Fruit fly (Drosophila melanogaster): ENCODE results near the gene Spn28F.
A peak's percentile ranks its signal among the peaks of the same experiment; 100 is the strongest.

The Spn28F gene

DNA sequence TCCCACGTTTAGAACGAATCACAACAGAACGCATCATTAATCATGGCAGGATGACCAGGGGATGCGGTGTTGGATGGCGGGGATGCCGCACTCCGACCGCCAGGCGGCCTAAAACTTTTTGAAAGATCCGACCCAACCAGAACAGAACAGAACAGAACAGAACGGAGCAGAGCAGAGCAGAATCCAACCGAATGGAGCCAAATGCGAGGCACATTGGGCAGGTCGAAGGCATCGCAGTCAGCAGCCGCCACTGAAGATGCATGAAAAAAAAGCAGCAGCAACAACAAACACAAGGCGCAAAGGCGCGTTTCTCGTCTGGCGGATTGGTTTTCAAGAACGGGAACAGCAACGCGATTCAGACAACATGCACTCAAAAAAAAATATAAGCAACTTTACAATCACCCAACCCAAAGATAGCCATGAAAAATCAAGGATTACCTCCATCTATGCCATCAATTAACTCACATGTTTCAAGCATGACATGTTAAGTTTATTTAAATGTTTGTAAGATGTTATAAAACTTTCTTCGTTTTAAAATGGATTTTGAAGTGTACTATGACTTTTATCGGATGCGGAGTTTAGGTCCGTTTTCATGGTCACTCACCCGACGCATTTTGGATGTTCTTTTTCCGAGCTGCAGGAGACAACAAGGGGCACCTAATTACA, 37.9 kb upstream of the Spn28F start (continued):
- TF ChIP-seq klu (GFP tag; IDR thresholded peaks at IDR 0.05) (peak; percentile 18; the same call in 1 of the 2 replicates), Bteb2 (GFP tag; optimal IDR thresholded peaks at IDR 0.05) (no peak), CG13775 (GFP tag; optimal IDR thresholded peaks at IDR 0.05) (peak; percentile 65), CG1233 (GFP tag; optimal IDR thresholded peaks at IDR 0.05) (peak; percentile 57), HmgZ (tag; optimal IDR thresholded peaks at IDR 0.05) (no peak), CG10431 (GFP tag; optimal IDR thresholded peaks at IDR 0.05) (peak; percentile 7), dysf (GFP tag; IDR thresholded peaks at IDR 0.05) (peak; percentile 33; the same call in 1 of the 3 replicates), Max (GFP tag; optimal IDR thresholded peaks at IDR 0.05) (peak; percentile 32), nau (GFP tag; optimal IDR thresholded peaks at IDR 0.05) (no peak), CG11504 (tag; optimal IDR thresholded peaks at IDR 0.05) (peak; percentile 59), bcd (GFP tag; optimal IDR thresholded peaks at IDR 0.05) (peak; percentile 36), Mes4 (GFP tag; optimal IDR thresholded peaks at IDR 0.05) (peak; percentile 69), slou (GFP tag; optimal IDR thresholded peaks at IDR 0.05) (no peak), br (optimal IDR thresholded peaks at IDR 0.05) (no peak), Hr3 (GFP tag; optimal IDR thresholded peaks at IDR 0.05) (peak; percentile 39), Ravus (GFP tag; IDR thresholded peaks at IDR 0.05) (no peak), schlank (tag; optimal IDR thresholded peaks at IDR 0.05) (no peak), jing (GFP tag; optimal IDR thresholded peaks at IDR 0.05) (peak; percentile 58), knrl (GFP tag; IDR thresholded peaks at IDR 0.05; ENCODE audit: partially characterized antibody) (no peak), CG17385 (GFP tag; optimal IDR thresholded peaks at IDR 0.05) (peak; percentile 44), croc (GFP tag; conservative IDR thresholded peaks at IDR 0.05) (peak; percentile 76), hkb (optimal IDR thresholded peaks at IDR 0.05) (no peak), hkb (GFP tag; IDR thresholded peaks at IDR 0.05) (peak; percentile 59; the same call in 1 of the 2 replicates), nerfin-1 (tag; optimal IDR thresholded peaks at IDR 0.05) (peak; percentile 59), chif (GFP tag; optimal IDR thresholded peaks at IDR 0.05) (peak; percentile 45 to 78), H15 (GFP tag; IDR thresholded peaks at IDR 0.05) (peak; percentile 39; the same call in 1 of the 3 replicates), B-H2 (GFP tag; optimal IDR thresholded peaks at IDR 0.05) (no peak), CG10543 (GFP tag; optimal IDR thresholded peaks at IDR 0.05) (no peak), Mad (GFP tag; optimal IDR thresholded peaks at IDR 0.05) (peak; percentile 22), CG1529 (GFP tag; optimal IDR thresholded peaks at IDR 0.05) (peak; percentile 52), mld (GFP tag; IDR thresholded peaks at IDR 0.05; ENCODE audit: partially characterized antibody) (no peak), sens-2 (GFP tag; IDR thresholded peaks at IDR 0.05) (no peak), esg (GFP tag; conservative IDR thresholded peaks at IDR 0.05) (peak; percentile 46; the same call in 1 of the 2 replicates), pita (GFP tag; optimal IDR thresholded peaks at IDR 0.05) (no peak), Fer3 (tag; optimal IDR thresholded peaks at IDR 0.05) (peak; percentile 11), chn (GFP tag; optimal IDR thresholded peaks at IDR 0.05) (peak; percentile 70), zfh1 (GFP tag; IDR thresholded peaks at IDR 0.05) (peak; percentile 86), Spps (tag; optimal IDR thresholded peaks at IDR 0.05) (peak; percentile 86), Oaz (GFP tag; IDR thresholded peaks at IDR 0.05) (no peak), Nf-YA (GFP tag; IDR thresholded peaks at IDR 0.05) (no peak), ssp (GFP tag; IDR thresholded peaks at IDR 0.05) (peak; percentile 41), mam (GFP tag; optimal IDR thresholded peaks at IDR 0.05) (peak; percentile 5), CG15601 (tag; optimal IDR thresholded peaks at IDR 0.05) (peak; percentile 84), Neu2 (GFP tag; optimal IDR thresholded peaks at IDR 0.05; ENCODE audit: borderline replicate concordance) (no peak), CG18262 (tag; optimal IDR thresholded peaks at IDR 0.05) (peak; percentile 89), CG10274 (GFP tag; optimal IDR thresholded peaks at IDR 0.05) (no peak), gcm (GFP tag; optimal IDR thresholded peaks at IDR 0.05) (peak; percentile 52), CG11247 (GFP tag; IDR thresholded peaks at IDR 0.05) (no peak), CG2678 (tag; optimal IDR thresholded peaks at IDR 0.05) (peak; percentile 66), CG9932 (GFP tag; IDR thresholded peaks at IDR 0.05) (0 out of 2 replicates have a peak, but pooled peaks have one; percentile 4)
